Worm (Caenorhabditis elegans) whole organism, midembryonic: ENCODE measurements around the gene srlf-36.

ENCODE experiments used
- T22C8.4 ChIP-seq: fragments of 200-800 bp; sonication (Bioruptor generic); IDR thresholded peaks from 2 replicates; pipeline ENCODE4 v1.3.6; 2022; ENCODE audit warnings: missing genetic modification characterization, missing compliant biosample characterization
- flt-1 ChIP-seq: fragments of 200-800 bp; sonication (Bioruptor generic); IDR thresholded peaks from 2 replicates; pipeline ENCODE4 v1.3.6; 2022; ENCODE audit warnings: missing genetic modification characterization, missing compliant biosample characterization
- klf-2 ChIP-seq: fragments of 200-800 bp; sonication (Bioruptor generic); conservative IDR thresholded peaks from 2 replicates; pipeline ENCODE4 v1.3.6; 2022; ENCODE audit warnings: missing genetic modification reagents, missing genetic modification characterization, missing compliant biosample characterization
- med-1 ChIP-seq: sonication (generic microtip); optimal IDR thresholded peaks from 2 replicates; lab custom pipeline; 2017; ENCODE audit warnings: missing genetic modification characterization, mild to moderate bottlenecking, missing compliant biosample characterization, antibody characterized with exemption, missing genetic modification reagents; ENCODE audit not compliant: insufficient read depth
- ref-1 ChIP-seq: fragments of 200-800 bp; sonication (Bioruptor generic); conservative IDR thresholded peaks from 2 replicates; pipeline ENCODE4 v1.3.6; 2022; ENCODE audit warnings: missing genetic modification reagents, missing genetic modification characterization, missing compliant biosample characterization
- tab-1 ChIP-seq: fragments of 200-800 bp; sonication (Bioruptor generic); IDR thresholded peaks from 2 replicates; pipeline ENCODE4 v1.3.6; 2022; ENCODE audit warnings: missing genetic modification characterization, missing compliant biosample characterization
- ztf-23 ChIP-seq: fragments of 200-800 bp; sonication (Bioruptor generic); IDR thresholded peaks from 2 replicates; pipeline ENCODE4 v1.3.6; 2022; ENCODE audit warnings: missing genetic modification reagents, missing genetic modification characterization, missing compliant biosample characterization
- ztf-29 ChIP-seq: fragments of 200-800 bp; sonication (Bioruptor generic); IDR thresholded peaks from 2 replicates; pipeline ENCODE4 v1.3.6; 2022; ENCODE audit warnings: missing genetic modification reagents, missing genetic modification characterization, missing compliant biosample characterization

The srlf-36 gene

DNA sequence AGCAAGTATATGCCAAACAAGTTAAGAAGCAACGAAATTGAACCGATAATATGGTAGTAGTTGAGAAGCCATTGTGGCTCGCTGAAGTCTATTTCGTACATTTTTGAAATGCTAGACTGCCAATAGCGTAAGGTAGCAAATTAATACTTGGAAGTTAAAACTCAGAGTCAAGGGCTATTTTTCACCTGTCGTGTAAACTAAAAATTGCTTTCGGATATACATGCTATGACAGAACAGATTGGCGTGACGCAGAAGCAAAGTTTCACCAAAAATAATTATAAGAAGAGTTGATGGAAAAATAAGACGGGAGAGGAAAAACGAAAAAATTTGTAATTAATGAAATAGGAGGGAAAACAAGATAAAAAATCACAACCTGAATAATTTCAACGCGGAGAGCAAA, 43.6 kb downstream of the srlf-36 start, which contains the start of gene sri-73:
TSS of gene sri-73 (minus strand) at position 101 of the 400 bp plus-strand sequence.
- no peak for TF ChIP-seq T22C8.4 (GFP tag; lab: Robert Waterston, UW)

DNA sequence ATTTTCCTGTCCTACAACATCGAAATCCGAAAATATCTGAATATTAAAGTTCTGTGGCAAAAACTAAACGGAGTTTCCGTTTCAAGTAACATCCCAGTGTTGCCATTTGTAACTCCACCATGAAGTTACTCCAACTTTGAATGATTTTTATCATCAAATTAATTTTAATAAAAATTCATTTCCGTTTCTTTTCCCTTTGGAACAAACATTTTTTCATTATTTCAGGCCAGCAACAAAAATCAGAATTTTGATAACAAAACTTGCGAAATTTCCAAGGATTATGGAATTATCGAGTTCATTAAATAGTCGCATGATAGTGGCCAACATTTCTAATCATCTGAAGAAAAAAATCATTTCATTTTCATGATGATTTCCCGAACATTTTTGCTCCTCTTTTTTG, 46.7 kb downstream of the srlf-36 start, which contains the start of gene C14C6.2:
TSS of gene C14C6.2 (plus strand) at position 301 of the 400 bp plus-strand sequence.
- TF ChIP-seq med-1 (no peak), ref-1 (GFP tag; lab: Robert Waterston, UW) (no peak), klf-2 (GFP tag; lab: Robert Waterston, UW) (no peak), T22C8.4 (GFP tag; lab: Robert Waterston, UW) (no peak), tab-1 (no peak), ztf-23 (GFP tag; lab: Robert Waterston, UW) (no peak), ztf-29 (GFP tag; lab: Robert Waterston, UW) (no peak), flt-1 (GFP tag; lab: Robert Waterston, UW) (no peak)

DNA sequence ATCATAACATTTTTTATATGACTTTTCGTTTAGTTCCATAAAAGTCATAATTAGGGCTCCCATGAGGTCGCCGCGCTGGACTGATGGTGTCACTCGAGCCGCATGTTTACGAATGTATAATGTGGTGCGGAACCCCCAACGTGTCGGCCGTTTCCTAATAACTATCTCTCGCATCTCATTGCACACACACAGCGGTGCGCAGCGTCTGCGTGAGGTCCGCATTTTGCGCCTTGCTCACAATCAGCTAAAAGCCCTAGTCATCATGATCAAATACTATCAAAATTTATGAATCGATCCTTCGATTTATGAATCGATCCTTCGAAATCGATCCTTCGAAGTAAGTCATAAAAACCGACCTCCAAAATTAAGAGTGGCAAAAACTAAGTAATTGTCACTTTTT, 49.6 kb downstream of the srlf-36 start, which contains the start of gene srx-7:
TSS of gene srx-7 (plus strand) at position 256 of the 400 bp plus-strand sequence.
- no peak for TF ChIP-seq tab-1
- no peak for TF ChIP-seq med-1
- TF ChIP-seq flt-1 (GFP tag; lab: Robert Waterston, UW): no peak
- TF ChIP-seq klf-2 (GFP tag; lab: Robert Waterston, UW): no peak
- TF ChIP-seq ztf-29 (GFP tag; lab: Robert Waterston, UW): no peak
